Fruit fly (Drosophila melanogaster): Measurements from ENCODE around the gene CG2983.

CG2983 gene

dm6 chr2L:2872309-2872932 is 25.0 kb downstream of the CG2983 start (continued):
- no peak for TF ChIP-seq CG7372 (GFP tag; IDR thresholded peaks at IDR 0.05)
- peak; percentile 11 for TF ChIP-seq Nf-YB (GFP tag; optimal IDR thresholded peaks at IDR 0.05)
- no peak for TF ChIP-seq tll (GFP tag; optimal IDR thresholded peaks at IDR 0.05)
- no peak for TF ChIP-seq CG15601 (tag; optimal IDR thresholded peaks at IDR 0.05)
- 0 out of 2 replicates have a peak, but pooled peaks have one; percentile 27 for TF ChIP-seq bowl (GFP tag; IDR thresholded peaks at IDR 0.05)
- no peak for TF ChIP-seq fd64A (GFP tag; optimal IDR thresholded peaks at IDR 0.05)
- 0 out of 4 replicates have a peak, but pooled peaks have one; percentile 5 for TF ChIP-seq Gug (GFP tag; IDR thresholded peaks at IDR 0.05)
- peak; percentile 34 for TF ChIP-seq CG3281 (GFP tag; optimal IDR thresholded peaks at IDR 0.05)
- peak; percentile 4 for TF ChIP-seq twi (tag; optimal IDR thresholded peaks at IDR 0.05)
- no peak for TF ChIP-seq chinmo (GFP tag; IDR thresholded peaks at IDR 0.05; ENCODE audit: partially characterized antibody)
- TF ChIP-seq phol (tag; optimal IDR thresholded peaks at IDR 0.05) = peak; percentile 19
- TF ChIP-seq wek (GFP tag; optimal IDR thresholded peaks at IDR 0.05) = no peak
- peak; percentile 13; the same call in 1 of the 2 replicates for TF ChIP-seq danr (GFP tag; IDR thresholded peaks at IDR 0.05)
- no peak; the same call in 1 of the 2 replicates for TF ChIP-seq CG11696 (GFP tag; IDR thresholded peaks at IDR 0.05)
- TF ChIP-seq CG6791 (GFP tag; IDR thresholded peaks at IDR 0.05; ENCODE audit: partially characterized antibody) = no peak
- no peak for TF ChIP-seq Bteb2 (GFP tag; optimal IDR thresholded peaks at IDR 0.05)
- no peak for TF ChIP-seq maf-S (GFP tag; optimal IDR thresholded peaks at IDR 0.05)
- peak in 1 of 2 experiments; percentile 13 for TF ChIP-seq dpn (GFP tag; optimal IDR thresholded peaks at IDR 0.05)
- no peak for TF ChIP-seq Optix (GFP tag; IDR thresholded peaks at IDR 0.05)
- no peak for TF ChIP-seq pum (GFP tag; optimal IDR thresholded peaks at IDR 0.05)
- TF ChIP-seq Sox100B (GFP tag; optimal IDR thresholded peaks at IDR 0.05) = peak; percentile 19
- TF ChIP-seq ttk (GFP tag; IDR thresholded peaks at IDR 0.05) = no peak
- TF ChIP-seq CG12744 (GFP tag; optimal IDR thresholded peaks at IDR 0.05) = no peak
- TF ChIP-seq CG8924 (tag; optimal IDR thresholded peaks at IDR 0.05) = peak; percentile 41
- peak; percentile 29 for TF ChIP-seq CG2712 (tag; optimal IDR thresholded peaks at IDR 0.05)
- TF ChIP-seq Mad (GFP tag; optimal IDR thresholded peaks at IDR 0.05) = no peak
- no peak for TF ChIP-seq ato (GFP tag; IDR thresholded peaks at IDR 0.05; ENCODE audit: partially characterized antibody)
- TF ChIP-seq CHES-1-like (GFP tag; optimal IDR thresholded peaks at IDR 0.05) = no peak
- TF ChIP-seq ken (GFP tag; IDR thresholded peaks at IDR 0.05) = no peak
- TF ChIP-seq CG15479 (GFP tag; optimal IDR thresholded peaks at IDR 0.05) = no peak
- peak; percentile 33 for TF ChIP-seq Nf-YC (tag; optimal IDR thresholded peaks at IDR 0.05)
- no peak for TF ChIP-seq gfzf (GFP tag; optimal IDR thresholded peaks at IDR 0.05)
- TF ChIP-seq CG4854 (GFP tag; optimal IDR thresholded peaks at IDR 0.05) = no peak
- TF ChIP-seq vvl (GFP tag; IDR thresholded peaks at IDR 0.05) = no peak; the same call in 1 of the 2 replicates
- TF ChIP-seq ap (GFP tag; IDR thresholded peaks at IDR 0.05) = no peak
- 0 out of 2 replicates have a peak, but pooled peaks have one; percentile 12 for TF ChIP-seq CG13287 (GFP tag; IDR thresholded peaks at IDR 0.05; ENCODE audit: partially characterized antibody)
- TF ChIP-seq Hr3 (GFP tag; optimal IDR thresholded peaks at IDR 0.05) = no peak
- TF ChIP-seq Elba2 (GFP tag; optimal IDR thresholded peaks at IDR 0.05) = no peak
- TF ChIP-seq Dip3 (GFP tag; optimal IDR thresholded peaks at IDR 0.05) = no peak
- peak; percentile 46; the same call in 1 of the 2 replicates for TF ChIP-seq seq (GFP tag; IDR thresholded peaks at IDR 0.05)
- no peak for TF ChIP-seq CG12236 (GFP tag; optimal IDR thresholded peaks at IDR 0.05)
- TF ChIP-seq scrt (GFP tag; optimal IDR thresholded peaks at IDR 0.05) = no peak
- no peak for TF ChIP-seq fd102C (GFP tag; optimal IDR thresholded peaks at IDR 0.05)
- TF ChIP-seq Spps (tag; optimal IDR thresholded peaks at IDR 0.05) = no peak
- TF ChIP-seq CG10565 (GFP tag; optimal IDR thresholded peaks at IDR 0.05) = no peak
- no peak for TF ChIP-seq p53 (GFP tag; optimal IDR thresholded peaks at IDR 0.05)
- no peak for TF ChIP-seq Tbp (GFP tag; optimal IDR thresholded peaks at IDR 0.05)
- no peak for TF ChIP-seq peb (GFP tag; IDR thresholded peaks at IDR 0.05)
- peak; percentile 46 for TF ChIP-seq CG7556 (GFP tag; optimal IDR thresholded peaks at IDR 0.05)
- 0 out of 2 replicates have a peak, but pooled peaks have one; percentile 19 for TF ChIP-seq CG3847 (GFP tag; IDR thresholded peaks at IDR 0.05)

All from whole organism, embryonic.